Fruit fly (Drosophila melanogaster) whole organism, embryonic: ENCODE data around the gene CG17359.

ENCODE experiments used
- CG11504 ChIP-seq: fragments of 200-800 bp; sonication (Bioruptor generic); optimal IDR thresholded peaks from 3 replicates; lab custom pipeline; 2019; ENCODE audit warnings: missing biosample characterization, mild to moderate bottlenecking, missing genetic modification characterization, moderate library complexity
- CG12391 ChIP-seq: fragments of 200-800 bp; sonication (Bioruptor generic); optimal IDR thresholded peaks from 3 replicates; lab custom pipeline; 2018; ENCODE audit warnings: missing biosample characterization, mild to moderate bottlenecking, missing genetic modification characterization, moderate library complexity
- CG12769 ChIP-seq: fragments of 200-800 bp; sonication (Bioruptor generic); optimal IDR thresholded peaks from 2 replicates; lab custom pipeline; 2019; ENCODE audit warnings: missing biosample characterization, mild to moderate bottlenecking, missing genetic modification characterization, moderate library complexity
- CG13775 ChIP-seq: fragments of 200-800 bp; sonication (Bioruptor generic); optimal IDR thresholded peaks from 3 replicates; lab custom pipeline; 2017; ENCODE audit warnings: missing biosample characterization, mild to moderate bottlenecking, missing genetic modification characterization
- CG15269 ChIP-seq: fragments of 200-800 bp; sonication (Bioruptor generic); optimal IDR thresholded peaks from 2 replicates; lab custom pipeline; 2018; ENCODE audit warnings: missing biosample characterization, mild to moderate bottlenecking, missing genetic modification characterization, moderate library complexity
- CG16779 ChIP-seq: fragments of 200-800 bp; sonication (Bioruptor generic); IDR thresholded peaks from 2 replicates; pipeline ENCODE4 v1.3.6; 2022; ENCODE audit warnings: missing biosample characterization, missing genetic modification characterization
- CG2120 ChIP-seq: fragments of 200-800 bp; sonication (Bioruptor generic); optimal IDR thresholded peaks from 3 replicates; lab custom pipeline; 2016; ENCODE audit warnings: missing biosample characterization, missing genetic modification characterization
- CG2678 ChIP-seq: fragments of 200-800 bp; sonication (Bioruptor generic); optimal IDR thresholded peaks from 3 replicates; lab custom pipeline; 2019; ENCODE audit warnings: missing biosample characterization, mild to moderate bottlenecking, missing genetic modification characterization, moderate library complexity
- CG2712 ChIP-seq: fragments of 200-800 bp; optimal IDR thresholded peaks from 3 replicates; lab custom pipeline; 2019; ENCODE audit warnings: missing biosample characterization, mild to moderate bottlenecking, missing genetic modification characterization, moderate library complexity
- CG32767 ChIP-seq: fragments of 200-800 bp; sonication (Bioruptor generic); IDR thresholded peaks from 2 replicates; pipeline ENCODE4 v1.3.6; 2022; ENCODE audit warnings: missing biosample characterization, missing genetic modification characterization
- CG4328 ChIP-seq: fragments of 200-800 bp; sonication (Bioruptor generic); optimal IDR thresholded peaks from 3 replicates; lab custom pipeline; 2017; ENCODE audit warnings: missing biosample characterization, missing genetic modification reagents, missing genetic modification characterization
- CG4360 ChIP-seq: fragments of 200-800 bp; sonication (Bioruptor generic); IDR thresholded peaks from 2 replicates; pipeline ENCODE4 v1.3.6; 2022; ENCODE audit warnings: missing biosample characterization, missing genetic modification characterization
- CG5180 ChIP-seq: fragments of 200-800 bp; sonication (Bioruptor generic); optimal IDR thresholded peaks from 3 replicates; lab custom pipeline; 2017; ENCODE audit warnings: missing biosample characterization, missing genetic modification characterization, mild to moderate bottlenecking, moderate library complexity, missing genetic modification reagents
- CG6683 ChIP-seq: fragments of 200-800 bp; sonication (Bioruptor generic); optimal IDR thresholded peaks from 2 replicates; lab custom pipeline; 2017; ENCODE audit warnings: missing biosample characterization, mild to moderate bottlenecking, missing genetic modification characterization, missing genetic modification reagents
- CG6791 ChIP-seq: fragments of 200-800 bp; sonication (Bioruptor generic); IDR thresholded peaks from 3 replicates; pipeline ENCODE4 v1.3.6; 2022; ENCODE audit warnings: missing biosample characterization, missing genetic modification characterization; ENCODE audit not compliant: partially characterized antibody
- CG7556 ChIP-seq: fragments of 200-800 bp; sonication (Bioruptor generic); optimal IDR thresholded peaks from 2 replicates; lab custom pipeline; 2017; ENCODE audit warnings: missing biosample characterization, mild to moderate bottlenecking, missing genetic modification characterization
- CG9215 ChIP-seq: fragments of 200-800 bp; sonication (Bioruptor generic); IDR thresholded peaks from 2 replicates; pipeline ENCODE4 v1.3.6; 2022; ENCODE audit warnings: missing biosample characterization, missing genetic modification characterization
- CG9437 ChIP-seq: fragments of 200-800 bp; sonication (Bioruptor generic); optimal IDR thresholded peaks from 2 replicates; lab custom pipeline; 2018; ENCODE audit warnings: missing biosample characterization, mild to moderate bottlenecking, missing genetic modification characterization
- CG9876 ChIP-seq: fragments of 200-800 bp; sonication (Bioruptor generic); optimal IDR thresholded peaks from 2 replicates; lab custom pipeline; 2016; ENCODE audit warnings: missing biosample characterization, missing genetic modification characterization
- D19B ChIP-seq: fragments of 200-800 bp; sonication (Bioruptor generic); optimal IDR thresholded peaks from 2 replicates; lab custom pipeline; 2017; ENCODE audit warnings: missing biosample characterization, mild to moderate bottlenecking, missing genetic modification characterization
- Dip3 ChIP-seq: fragments of 200-800 bp; sonication (Bioruptor generic); optimal IDR thresholded peaks from 3 replicates; lab custom pipeline; 2016; ENCODE audit warnings: missing biosample characterization, missing genetic modification characterization
- Fer3 ChIP-seq: fragments of 200-800 bp; sonication (Bioruptor generic); optimal IDR thresholded peaks from 2 replicates; lab custom pipeline; 2018; ENCODE audit warnings: missing biosample characterization, mild to moderate bottlenecking, missing genetic modification characterization, moderate library complexity
- HmgD ChIP-seq: fragments of 200-800 bp; sonication (Bioruptor generic); optimal IDR thresholded peaks from 3 replicates; lab custom pipeline; 2016; ENCODE audit warnings: missing biosample characterization, missing genetic modification characterization
- Hmx ChIP-seq: fragments of 200-800 bp; sonication (Bioruptor generic); optimal IDR thresholded peaks from 2 replicates; lab custom pipeline; 2016; ENCODE audit warnings: missing biosample characterization, missing genetic modification characterization
- Hr51 ChIP-seq, 2 experiments: fragments of 200-800 bp; sonication (Bioruptor generic); optimal IDR thresholded peaks; 2 replicates in 1 of 2; 3 replicates in 1 of 2; lab custom pipeline; 2016 to 2018; ENCODE audit warnings: missing biosample characterization in 2 of 2, missing genetic modification characterization in 2 of 2, mild to moderate bottlenecking in 1 of 2, moderate library complexity in 1 of 2
- Kr ChIP-seq: fragments of 200-800 bp; sonication (Bioruptor generic); optimal IDR thresholded peaks from 2 replicates; lab custom pipeline; 2017; ENCODE audit warnings: missing biosample characterization, mild to moderate bottlenecking, missing genetic modification characterization
- Neu2 ChIP-seq: fragments of 200-800 bp; sonication (Bioruptor generic); optimal IDR thresholded peaks from 3 replicates; lab custom pipeline; 2016; ENCODE audit warnings: missing biosample characterization, missing genetic modification characterization, borderline replicate concordance
- Pdp1 ChIP-seq, 2 experiments: fragments of 200-800 bp; sonication (Bioruptor generic); optimal IDR thresholded peaks; 3 replicates each; lab custom pipeline; 2016; ENCODE audit warnings: missing biosample characterization in 2 of 2, missing genetic modification characterization in 2 of 2, mild to moderate bottlenecking in 1 of 2, moderate library complexity in 1 of 2
- Scr ChIP-seq: fragments of 200-800 bp; sonication (Bioruptor generic); IDR thresholded peaks from 2 replicates; pipeline ENCODE4 v1.3.6; 2022; ENCODE audit warnings: missing biosample characterization, missing genetic modification characterization; ENCODE audit not compliant: partially characterized antibody
- Sin3A ChIP-seq: fragments of >200 bp; optimal IDR thresholded peaks from 2 replicates; lab custom pipeline; 2018
- Vsx1 ChIP-seq: fragments of 200-800 bp; sonication (Bioruptor generic); optimal IDR thresholded peaks from 2 replicates; lab custom pipeline; 2017; ENCODE audit warnings: missing biosample characterization, mild to moderate bottlenecking, missing genetic modification characterization, missing genetic modification reagents
- ac ChIP-seq: fragments of 200-800 bp; sonication (Bioruptor generic); optimal IDR thresholded peaks from 3 replicates; lab custom pipeline; 2017; ENCODE audit warnings: missing biosample characterization, mild to moderate bottlenecking, missing genetic modification characterization
- cad ChIP-seq: fragments of >200 bp; optimal IDR thresholded peaks from 2 replicates; lab custom pipeline; 2017; ENCODE audit warnings: missing biosample characterization, missing genetic modification characterization
- crp ChIP-seq, 2 experiments: fragments of 200-800 bp; sonication (Bioruptor generic); optimal IDR thresholded peaks; 2 replicates in 1 of 2; 3 replicates in 1 of 2; lab custom pipeline; 2017; ENCODE audit warnings: missing biosample characterization in 2 of 2, missing genetic modification characterization in 2 of 2, mild to moderate bottlenecking in 1 of 2, moderate library complexity in 1 of 2
- grau ChIP-seq: fragments of 200-800 bp; optimal IDR thresholded peaks from 3 replicates; lab custom pipeline; 2019; ENCODE audit warnings: missing biosample characterization, mild to moderate bottlenecking, missing genetic modification characterization, moderate library complexity
- kni ChIP-seq: fragments of 200-800 bp; sonication (Bioruptor generic); optimal IDR thresholded peaks from 3 replicates; lab custom pipeline; 2017; ENCODE audit warnings: mild to moderate bottlenecking, missing biosample characterization, missing genetic modification reagents, missing genetic modification characterization
- knrl ChIP-seq: fragments of 200-800 bp; sonication (Bioruptor generic); IDR thresholded peaks from 3 replicates; pipeline ENCODE4 v1.3.6; 2022; ENCODE audit warnings: missing biosample characterization, missing genetic modification characterization; ENCODE audit not compliant: partially characterized antibody
- mld ChIP-seq: fragments of 200-800 bp; sonication (Bioruptor generic); IDR thresholded peaks from 3 replicates; pipeline ENCODE4 v1.3.6; 2022; ENCODE audit warnings: missing biosample characterization, missing genetic modification characterization; ENCODE audit not compliant: partially characterized antibody
- nom ChIP-seq: fragments of 200-800 bp; sonication (Bioruptor generic); optimal IDR thresholded peaks from 2 replicates; lab custom pipeline; 2017; ENCODE audit warnings: missing biosample characterization, missing genetic modification characterization, mild to moderate bottlenecking, moderate library complexity, missing genetic modification reagents
- odd ChIP-seq: fragments of 200-800 bp; sonication (Bioruptor generic); optimal IDR thresholded peaks from 2 replicates; lab custom pipeline; 2017; ENCODE audit warnings: missing biosample characterization, mild to moderate bottlenecking, missing genetic modification characterization
- pan ChIP-seq, 4 experiments: fragments of >200 bp in 3 of 4; fragments of 200-800 bp in 1 of 4; sonication (Bioruptor generic) in 1 of 4; optimal IDR thresholded peaks in 3 of 4; IDR thresholded peaks in 1 of 4; 2 replicates each; pipeline versions ENCODE4 v1.3.6 to Lab custom; 2017 to 2022; ENCODE audit warnings: missing biosample characterization in 2 of 4, missing genetic modification characterization in 2 of 4, mixed read lengths in 1 of 4
- slbo ChIP-seq: fragments of 200-800 bp; sonication (Bioruptor generic); IDR thresholded peaks from 2 replicates; pipeline ENCODE4 v1.3.6; 2022; ENCODE audit warnings: missing biosample characterization, missing genetic modification characterization
- sqz ChIP-seq: fragments of 200-800 bp; sonication (Bioruptor generic); optimal IDR thresholded peaks from 3 replicates; lab custom pipeline; 2018; ENCODE audit warnings: missing biosample characterization, mild to moderate bottlenecking, missing genetic modification characterization
- tna ChIP-seq: fragments of 200-800 bp; sonication (Bioruptor generic); IDR thresholded peaks from 2 replicates; pipeline ENCODE4 v1.3.6; 2022; ENCODE audit warnings: missing biosample characterization, missing genetic modification characterization; ENCODE audit not compliant: partially characterized antibody
- trem ChIP-seq: fragments of 200-800 bp; optimal IDR thresholded peaks from 3 replicates; lab custom pipeline; 2019; ENCODE audit warnings: missing biosample characterization, mild to moderate bottlenecking, missing genetic modification characterization, moderate library complexity
- trh ChIP-seq: fragments of 200-800 bp; sonication (Bioruptor generic); optimal IDR thresholded peaks from 2 replicates; lab custom pipeline; 2016; ENCODE audit warnings: missing biosample characterization, missing genetic modification characterization
- zfh1 ChIP-seq: fragments of 200-800 bp; sonication (Bioruptor generic); IDR thresholded peaks from 3 replicates; pipeline ENCODE4 v1.3.6; 2022; ENCODE audit warnings: missing biosample characterization, missing genetic modification characterization

CG17359 gene

DNA sequence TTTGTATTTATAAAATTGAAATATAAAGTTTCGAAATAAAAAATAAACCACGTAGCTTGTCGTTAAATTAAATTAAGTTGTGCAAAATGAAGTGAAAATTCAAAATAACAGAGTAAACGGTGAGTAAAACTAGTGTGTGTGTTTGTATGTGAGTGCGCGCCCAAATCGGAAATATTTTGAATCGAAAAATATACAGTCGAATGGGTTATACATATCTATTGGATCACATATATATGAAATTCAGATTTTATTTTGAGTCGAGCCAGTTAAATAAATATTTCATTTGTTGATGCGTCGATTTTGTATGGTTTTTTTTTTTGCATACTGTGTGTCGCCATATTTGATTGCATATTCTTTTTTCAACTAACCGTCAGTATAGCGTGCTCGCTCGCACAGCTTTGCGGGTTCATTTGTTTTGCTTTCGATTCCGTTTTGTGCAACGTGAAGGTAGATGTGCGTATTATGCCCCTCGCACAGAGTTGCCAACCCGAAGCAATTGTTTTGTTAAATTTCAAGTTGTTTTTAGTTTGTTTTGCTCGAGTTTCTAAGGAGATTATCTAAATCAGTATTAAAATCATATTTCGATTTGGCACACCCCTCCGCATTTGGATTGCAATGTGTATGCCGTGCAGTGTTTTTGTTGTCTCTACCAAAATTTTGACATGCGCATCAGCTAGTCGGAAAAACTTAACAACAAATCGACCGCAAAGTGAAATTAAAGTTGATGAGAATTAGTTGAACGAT is 4.4 kb upstream of the CG17359 start (continued):
- TF ChIP-seq CG15269 (tag; lab: Kevin White, UChicago) = peak; percentile 7
- TF ChIP-seq CG4360 = no peak
- TF ChIP-seq tna (GFP tag; lab: Robert Waterston, UW) = peak; percentile 28; the same call in 1 of the 2 replicates
- peak; percentile 31 for TF ChIP-seq Dip3 (GFP tag; lab: Kevin White, UChicago)
- peak; percentile 33 for TF ChIP-seq Neu2 (GFP tag; lab: Kevin White, UChicago)
- peak; percentile 13 for TF ChIP-seq D19B (GFP tag; lab: Kevin White, UChicago)
- 0 out of 3 replicates have a peak, but pooled peaks have one; percentile 10 for TF ChIP-seq zfh1 (GFP tag; lab: Robert Waterston, UW)
- no peak for TF ChIP-seq CG6683 (GFP tag; lab: Kevin White, UChicago)
- TF ChIP-seq trem (tag; lab: Kevin White, UChicago) = peak; percentile 65
- no peak for TF ChIP-seq Hr51 (GFP tag; optimal IDR thresholded peaks at IDR 0.05; lab: Kevin White, UChicago)
- TF ChIP-seq kni (GFP tag; lab: Kevin White, UChicago) = peak; percentile 18
- TF ChIP-seq odd = no peak
- TF ChIP-seq CG2120 (GFP tag; lab: Kevin White, UChicago) = peak; percentile 42
- TF ChIP-seq CG9876 (GFP tag; lab: Kevin White, UChicago) = no peak
- no peak for TF ChIP-seq CG6791 (GFP tag; lab: Robert Waterston, UW)
- no peak for TF ChIP-seq HmgD (GFP tag; lab: Kevin White, UChicago)
- peak; percentile 18 for TF ChIP-seq grau (tag; lab: Kevin White, UChicago)
- no peak for TF ChIP-seq Hmx (GFP tag; lab: Kevin White, UChicago)
- no peak for TF ChIP-seq ac (GFP tag; lab: Kevin White, UChicago)
- no peak for TF ChIP-seq Scr (GFP tag; lab: Robert Waterston, UW)
- peak in 1 of 2 experiments; percentile 44 for TF ChIP-seq Pdp1 (GFP tag; optimal IDR thresholded peaks at IDR 0.05; lab: Kevin White, UChicago)
- peak; percentile 21 for TF ChIP-seq CG2678 (tag; lab: Kevin White, UChicago)
- TF ChIP-seq CG32767 (GFP tag; lab: Robert Waterston, UW) = peak; percentile 52; the same call in 1 of the 2 replicates
- TF ChIP-seq CG12391 = no peak
- TF ChIP-seq knrl (GFP tag; lab: Robert Waterston, UW) = no peak
- no peak for TF ChIP-seq CG4328 (GFP tag; lab: Kevin White, UChicago)
- peak; percentile 37 for TF ChIP-seq nom (GFP tag; lab: Kevin White, UChicago)
- no peak for TF ChIP-seq CG5180 (GFP tag; lab: Kevin White, UChicago)
- TF ChIP-seq mld (GFP tag; lab: Robert Waterston, UW) = no peak
- peak; percentile 20; the same call in 1 of the 2 replicates for TF ChIP-seq slbo
- peak; percentile 12 for TF ChIP-seq CG2712
- no peak for TF ChIP-seq cad (GFP tag; lab: Kevin White, UChicago)
- no peak for TF ChIP-seq CG16779 (GFP tag; lab: Robert Waterston, UW)
- peak; percentile 14 for TF ChIP-seq CG13775
- no peak for TF ChIP-seq Fer3 (tag; lab: Kevin White, UChicago)
- peak; percentile 20 for TF ChIP-seq CG7556
- TF ChIP-seq CG12769 (tag; lab: Kevin White, UChicago) = no peak
- peak; percentile 11 for TF ChIP-seq Sin3A (lab: Kevin White, UChicago)
- TF ChIP-seq trh (GFP tag; lab: Kevin White, UChicago) = no peak
- no peak for TF ChIP-seq crp (GFP tag; optimal IDR thresholded peaks at IDR 0.05; lab: Kevin White, UChicago)
- TF ChIP-seq sqz (GFP tag; lab: Kevin White, UChicago) = peak; percentile 78
- peak; percentile 60; the same call in 1 of the 2 replicates for TF ChIP-seq CG9215
- TF ChIP-seq CG11504 (tag; lab: Kevin White, UChicago) = peak; percentile 6
- peak; percentile 93 for TF ChIP-seq CG9437
- TF ChIP-seq Vsx1 (GFP tag; lab: Kevin White, UChicago) = no peak
- no peak for TF ChIP-seq pan (optimal IDR thresholded peaks at IDR 0.05; lab: Kevin White, UChicago)
- no peak for TF ChIP-seq pan (GFP tag; optimal IDR thresholded peaks at IDR 0.05 in 1 of 2, IDR thresholded peaks at IDR 0.05 in 1 of 2)
- no peak for TF ChIP-seq Kr
